Worm (Caenorhabditis elegans): ENCODE results near the gene F42H10.2.
A peak's percentile ranks its signal among the peaks of the same experiment; 100 is the strongest.

Gene F42H10.2

DNA sequence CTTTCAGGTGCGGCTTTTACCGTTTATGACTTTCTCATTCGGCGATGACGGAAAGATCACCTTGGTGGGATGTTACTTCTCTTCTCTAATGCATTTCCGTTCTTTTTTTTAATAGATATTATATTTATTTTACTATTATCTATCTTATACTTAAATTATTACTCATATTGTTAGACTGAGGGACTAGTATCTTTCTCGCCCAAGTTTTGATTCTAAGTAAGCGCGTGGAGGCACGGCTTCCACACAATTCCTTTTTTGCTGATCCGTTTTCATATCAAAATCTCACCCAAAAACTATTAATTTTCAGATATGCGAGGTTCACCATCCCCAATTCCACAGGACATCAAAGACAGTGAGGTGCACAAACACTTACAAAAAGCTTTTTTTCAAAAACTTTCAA lies 39.4 kb downstream of the F42H10.2 start, which contains the start of gene ZC21.10:
TSS of gene ZC21.10 (plus strand) at position 301 of the 400 bp plus-strand sequence.
- TF ChIP-seq unc-130 (tag; optimal IDR thresholded peaks at IDR 0.05) (no peak), fkh-8 (tag; optimal IDR thresholded peaks at IDR 0.05) (no peak), nhr-90 (tag; optimal IDR thresholded peaks at IDR 0.05; ENCODE audit: poor library complexity) (no peak), mef-2 (tag; optimal IDR thresholded peaks at IDR 0.05) (no peak), nhr-77 (tag; optimal IDR thresholded peaks at IDR 0.05) (no peak), ces-1 (GFP tag; optimal IDR thresholded peaks at IDR 0.05) (no peak), C16A3.4 (tag; optimal IDR thresholded peaks at IDR 0.05) (no peak)

DNA sequence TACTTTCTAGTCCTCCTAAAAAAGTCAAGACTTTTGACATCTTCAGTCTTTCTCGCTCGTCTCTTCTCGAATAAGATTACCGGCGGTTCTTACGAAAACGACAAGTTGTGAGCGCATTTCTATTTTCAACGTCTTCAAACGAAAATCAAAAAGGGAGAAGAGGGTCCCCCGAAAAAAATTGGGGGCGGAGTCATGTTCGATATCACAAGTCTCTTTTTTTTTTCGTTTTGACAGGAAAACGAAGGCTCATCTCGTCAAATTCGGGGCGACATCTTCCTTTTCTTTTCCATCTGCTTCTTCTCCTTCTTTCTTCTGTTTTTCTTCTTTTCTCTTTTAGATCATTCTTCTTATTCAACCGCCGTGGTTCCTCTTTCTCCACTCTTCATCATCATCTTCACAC lies 43.5 kb downstream of the F42H10.2 start:
- TF ChIP-seq lin-14 (GFP tag; optimal IDR thresholded peaks at IDR 0.05), result peak; percentile 50
- peak; percentile 60 for TF ChIP-seq fkh-10 (GFP tag; optimal IDR thresholded peaks at IDR 0.05)
- TF ChIP-seq egl-27 (tag; optimal IDR thresholded peaks at IDR 0.05), result no peak

DNA sequence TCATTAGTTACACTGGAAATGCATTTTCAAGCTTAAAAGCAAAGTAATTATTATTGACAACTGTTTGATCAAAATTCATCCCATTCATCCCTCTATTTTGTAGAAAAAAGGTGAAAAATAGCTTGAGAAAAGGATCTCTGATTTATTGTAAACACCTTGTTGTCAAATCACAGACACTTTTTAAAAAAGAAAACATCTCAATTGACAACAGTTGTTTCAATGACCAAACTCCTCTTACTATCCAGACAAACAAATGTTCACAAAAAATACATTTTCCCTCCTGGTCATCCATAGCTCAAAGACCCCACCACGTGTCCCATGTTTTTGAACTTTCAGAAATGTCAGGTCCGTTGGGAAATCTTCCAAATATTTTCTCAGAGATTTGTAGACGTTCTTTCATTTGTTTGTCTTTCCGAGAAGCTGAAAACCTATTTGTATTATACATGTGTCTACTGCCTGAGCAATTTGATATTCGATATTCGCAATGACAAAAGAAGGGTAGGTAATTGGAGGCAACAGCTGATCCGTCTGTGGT lies 44.3 kb downstream of the F42H10.2 start, which contains the start of gene trp-1:
TSS of gene trp-1 (plus strand) at position 485 of the 535 bp plus-strand sequence.
- TF ChIP-seq efl-1 (optimal IDR thresholded peaks at IDR 0.05) (no peak), efl-1 (GFP tag; optimal IDR thresholded peaks at IDR 0.05 in 1 of 2) (peak in 1 of 2 experiments; percentile 26), mep-1 (tag; optimal IDR thresholded peaks at IDR 0.05) (no peak), lin-14 (GFP tag; optimal IDR thresholded peaks at IDR 0.05) (no peak)

DNA sequence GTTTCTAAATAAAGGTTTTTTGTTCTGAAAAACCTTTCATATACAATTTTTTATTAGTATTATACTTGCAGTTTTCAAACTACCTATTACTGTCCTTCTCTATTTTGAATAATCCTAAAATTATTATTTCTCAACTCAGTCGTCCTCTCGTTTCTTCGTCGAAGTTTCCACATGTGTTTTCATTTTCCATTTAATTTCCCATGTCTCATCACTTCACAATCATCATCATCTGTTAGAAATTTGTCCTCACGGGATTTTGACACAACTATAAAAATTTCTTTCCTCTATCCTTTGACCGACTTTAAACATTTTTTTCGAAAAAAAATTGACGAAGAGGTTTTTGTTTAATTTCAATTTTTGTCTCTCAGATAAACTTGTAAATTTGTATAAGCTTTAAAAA lies 45.0 kb downstream of the F42H10.2 start:
- no peak for TF ChIP-seq mep-1 (tag; optimal IDR thresholded peaks at IDR 0.05)
- peak; percentile 57 for TF ChIP-seq fkh-4 (tag; optimal IDR thresholded peaks at IDR 0.05; ENCODE audit: borderline replicate concordance)
- TF ChIP-seq dsc-1 (tag; optimal IDR thresholded peaks at IDR 0.05), result peak; percentile 95
- no peak for TF ChIP-seq lin-14 (GFP tag; optimal IDR thresholded peaks at IDR 0.05)
